Worm (Caenorhabditis elegans): Measurements from ENCODE around the gene gpx-6.

DNA sequence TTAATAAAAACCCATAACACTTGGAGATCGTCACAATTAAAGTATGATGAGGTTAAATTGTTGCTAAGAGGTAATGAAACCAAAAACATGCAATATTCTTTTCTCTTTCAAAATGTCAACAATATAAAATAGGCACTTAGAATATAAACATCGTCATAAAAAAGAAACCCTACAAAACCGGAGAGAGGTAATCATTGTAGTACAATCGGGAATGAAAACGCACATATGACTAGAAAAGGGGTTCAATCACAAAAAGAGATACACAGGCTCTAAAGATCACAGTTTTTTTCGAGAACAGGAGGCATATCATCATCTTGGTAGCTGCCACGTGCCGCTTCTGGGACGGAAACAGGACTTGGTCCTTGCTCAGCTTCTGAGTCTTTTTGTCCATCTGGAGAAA is 4.5 kb downstream of the gpx-6 start:
- no peak for TF ChIP-seq pqm-1 (tag; optimal IDR thresholded peaks at IDR 0.05)
- TF ChIP-seq zag-1 (tag; optimal IDR thresholded peaks at IDR 0.05): no peak
- TF ChIP-seq fos-1 (tag; optimal IDR thresholded peaks at IDR 0.05): no peak
- no peak for TF ChIP-seq sptf-1 (tag; optimal IDR thresholded peaks at IDR 0.05)
- TF ChIP-seq skn-1 (tag; optimal IDR thresholded peaks at IDR 0.05): no peak
- TF ChIP-seq mep-1 (tag; optimal IDR thresholded peaks at IDR 0.05): no peak
- no peak for TF ChIP-seq tbx-2 (tag; optimal IDR thresholded peaks at IDR 0.05)
- TF ChIP-seq nhr-76 (tag; optimal IDR thresholded peaks at IDR 0.05): no peak
- TF ChIP-seq lsy-2 (tag; optimal IDR thresholded peaks at IDR 0.05): no peak
- no peak for TF ChIP-seq unc-130 (tag; optimal IDR thresholded peaks at IDR 0.05)
- TF ChIP-seq ztf-4 (tag; optimal IDR thresholded peaks at IDR 0.05): no peak
- no peak for TF ChIP-seq elt-2 (tag; optimal IDR thresholded peaks at IDR 0.05)
- TF ChIP-seq fkh-10 (GFP tag; optimal IDR thresholded peaks at IDR 0.05): no peak
- TF ChIP-seq rnt-1 (tag; optimal IDR thresholded peaks at IDR 0.05): no peak
